Worm (Caenorhabditis elegans) whole organism, L2 larva: ENCODE measurements around the gene fezf-1.

Experiments
- C34F6.9 ChIP-seq: fragments of 150-350 bp; optimal IDR thresholded peaks from 2 replicates; lab custom pipeline; 2014; ENCODE audit warnings: missing biosample characterization, missing genetic modification characterization
- egl-27 ChIP-seq: sonication (generic microtip); optimal IDR thresholded peaks from 3 replicates; lab custom pipeline; 2017; ENCODE audit warnings: missing biosample characterization, missing genetic modification reagents, missing genetic modification characterization
- elt-3 ChIP-seq: sonication (generic microtip); optimal IDR thresholded peaks from 2 replicates; lab custom pipeline; 2017; ENCODE audit warnings: missing biosample characterization, missing genetic modification characterization
- fos-1 ChIP-seq: fragments of 150-350 bp; optimal IDR thresholded peaks from 2 replicates; lab custom pipeline; 2014; ENCODE audit warnings: missing biosample characterization, missing genetic modification characterization
- lin-39 ChIP-seq: fragments of 150-350 bp; optimal IDR thresholded peaks from 2 replicates; lab custom pipeline; 2014; ENCODE audit warnings: missing biosample characterization, missing genetic modification reagents, missing genetic modification characterization
- lsy-2 ChIP-seq, 2 experiments: fragments of 150-350 bp in 1 of 2; sonication (generic microtip) in 1 of 2; optimal IDR thresholded peaks; 2 replicates each; lab custom pipeline; 2014 to 2017; ENCODE audit warnings: missing biosample characterization in 2 of 2, missing genetic modification characterization in 2 of 2
- mab-5 ChIP-seq: fragments of 150-350 bp; optimal IDR thresholded peaks from 2 replicates; lab custom pipeline; 2014; ENCODE audit warnings: missing biosample characterization, missing genetic modification characterization
- unc-39 ChIP-seq: fragments of 150-350 bp; optimal IDR thresholded peaks from 2 replicates; lab custom pipeline; 2014; ENCODE audit warnings: missing biosample characterization, missing genetic modification characterization
- unc-62 ChIP-seq: fragments of 150-350 bp; optimal IDR thresholded peaks from 2 replicates; lab custom pipeline; 2014; ENCODE audit warnings: missing biosample characterization, missing genetic modification reagents, missing genetic modification characterization

DNA sequence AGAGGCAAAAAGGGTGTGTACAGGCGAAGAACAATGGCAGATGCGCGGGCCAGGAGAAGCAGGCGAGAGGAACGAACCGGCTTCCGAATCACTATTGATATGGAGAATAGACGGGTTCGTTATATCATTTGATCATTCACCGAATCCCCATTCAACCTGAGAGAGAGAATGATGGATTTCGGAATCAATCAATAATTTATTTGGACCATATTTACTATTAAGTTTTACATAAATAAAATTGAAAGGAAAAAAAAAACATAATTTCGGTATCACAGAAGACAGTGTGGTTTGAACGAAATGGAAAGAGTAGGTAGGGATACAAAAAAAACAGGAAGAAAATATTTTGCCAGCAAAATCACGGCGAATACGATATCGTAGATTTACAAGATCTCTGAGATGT, 20.6 kb upstream of the fezf-1 start, which contains the start of gene mam-3:
- TF ChIP-seq lin-39 (tag; lab: Kevin White, UChicago) (no peak), C34F6.9 (tag; lab: Kevin White, UChicago) (no peak), unc-39 (tag; lab: Kevin White, UChicago) (no peak), elt-3 (tag; lab: Kevin White, UChicago) (no peak), egl-27 (tag; lab: Kevin White, UChicago) (no peak), mab-5 (tag; lab: Kevin White, UChicago) (no peak), lsy-2 (tag; optimal IDR thresholded peaks at IDR 0.05; lab: Kevin White, UChicago) (no peak), fos-1 (tag; lab: Kevin White, UChicago) (no peak), unc-62 (no peak)
